Worm (Caenorhabditis elegans) whole organism, dauer: ENCODE results near the gene ubc-21.

Experiments
- unc-62 ChIP-seq: sonication (generic microtip); optimal IDR thresholded peaks from 2 replicates; lab custom pipeline; 2017; ENCODE audit warnings: missing biosample characterization, missing genetic modification reagents, missing genetic modification characterization

The ubc-21 gene

ce11 chrX:8860958-8861357 lies 8.5 kb upstream of the ubc-21 start, which contains the start of gene C06E2.9:
Gene C06E2.9, plus strand, starts transcription at chrX:8861258.
- TF ChIP-seq unc-62 (GFP tag; lab: Kevin White, UChicago) = no peak

ce11 chrX:8866563-8866962 lies 2.9 kb upstream of the ubc-21 start, which contains the start of gene ins-9:
Gene ins-9, minus strand, starts transcription at chrX:8866663.
- no peak for TF ChIP-seq unc-62 (GFP tag; lab: Kevin White, UChicago)

DNA sequence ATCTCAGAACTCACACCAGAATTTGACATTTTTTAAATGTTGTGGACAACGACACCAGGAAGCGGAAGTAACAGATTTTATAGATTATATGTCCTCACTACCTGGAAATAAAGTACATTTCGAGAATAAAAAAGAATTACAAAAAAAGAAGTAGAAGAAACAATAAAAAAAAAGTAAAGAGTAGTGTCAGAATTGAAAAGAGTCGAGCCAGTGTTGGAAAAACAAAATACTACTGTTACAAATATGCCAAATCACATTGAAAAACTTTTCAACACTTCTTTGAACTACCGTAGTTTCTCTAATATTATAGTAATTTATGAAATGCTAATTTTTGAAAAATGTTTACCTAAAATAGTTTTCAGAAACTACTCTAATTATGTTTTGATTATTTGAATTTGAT lies 5.3 kb downstream of the ubc-21 start, which contains the start of gene C06E2.1:
Gene C06E2.1 (minus strand): TSS at position 101 of the 400 bp plus-strand sequence.
- no peak for TF ChIP-seq unc-62 (GFP tag; lab: Kevin White, UChicago)

- TF ChIP-seq unc-62 (GFP tag; lab: Kevin White, UChicago) = no peak
Observed at ce11 chrX:8875867-8876266, 6.4 kb downstream of the ubc-21 start.

DNA sequence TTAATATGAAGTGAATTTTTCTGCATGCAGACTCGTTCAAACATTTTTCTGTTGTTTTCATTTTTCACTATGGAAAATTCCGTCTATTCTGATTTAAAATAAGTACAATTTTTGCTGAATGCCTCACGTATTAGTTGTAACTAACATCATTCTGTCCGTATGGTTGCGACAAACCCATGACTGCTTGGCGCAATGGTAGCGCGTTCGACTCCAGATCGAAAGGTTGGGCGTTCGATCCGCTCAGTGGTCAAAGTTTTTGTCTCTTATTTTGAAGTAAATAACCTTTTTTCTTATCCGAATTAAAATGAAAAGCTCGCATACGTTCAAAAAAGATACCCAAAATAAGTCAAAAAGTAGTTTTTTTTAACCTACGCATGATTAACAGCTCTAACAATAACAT lies 7.7 kb downstream of the ubc-21 start:
- no peak for TF ChIP-seq unc-62 (GFP tag; lab: Kevin White, UChicago)

DNA sequence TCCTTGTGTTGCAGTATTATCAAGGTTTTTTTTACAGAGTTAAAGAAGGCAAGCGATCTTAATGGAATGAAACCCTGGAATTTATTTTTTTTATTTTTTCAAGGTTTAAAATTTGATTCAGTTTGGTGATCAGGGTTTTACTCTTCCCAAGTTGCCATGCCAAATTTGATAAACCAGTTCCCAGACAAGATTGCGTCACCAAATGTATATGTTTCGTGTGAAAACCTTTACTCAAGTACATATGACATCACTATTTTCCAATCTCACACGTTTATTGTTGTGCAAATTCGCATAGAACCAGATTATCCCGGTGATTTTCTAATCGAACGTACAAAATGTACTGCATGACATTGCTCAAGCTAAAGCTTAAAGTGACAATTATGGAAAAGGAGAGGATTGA lies 9.3 kb downstream of the ubc-21 start:
- no peak for TF ChIP-seq unc-62 (GFP tag; lab: Kevin White, UChicago)

DNA sequence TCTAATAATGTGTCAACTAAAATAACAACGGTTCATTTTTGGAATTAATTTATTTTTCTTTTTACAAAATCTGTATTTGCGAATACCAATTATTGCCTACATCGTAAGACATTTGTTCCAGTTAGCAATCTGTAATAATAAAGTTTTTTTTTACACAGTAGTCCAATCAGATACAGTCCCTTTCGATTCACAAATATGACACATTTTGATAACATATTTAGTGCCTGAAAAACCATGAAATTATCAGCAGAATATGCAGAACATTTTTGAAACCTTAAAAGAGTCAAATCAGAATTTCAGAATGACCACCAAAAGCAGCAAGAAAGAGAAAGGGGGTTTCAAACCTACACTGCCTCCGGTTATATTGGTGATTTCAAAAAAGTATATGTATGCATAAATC lies 9.9 kb downstream of the ubc-21 start, which contains the start of gene C06E2.2:
Gene C06E2.2 (plus strand): TSS at position 301 of the 400 bp plus-strand sequence.
- no peak for TF ChIP-seq unc-62 (GFP tag; lab: Kevin White, UChicago)

- TF ChIP-seq unc-62 (GFP tag; lab: Kevin White, UChicago) = no peak
Observed at ce11 chrX:8882162-8882561, 12.7 kb downstream of the ubc-21 start.

- TF ChIP-seq unc-62 (GFP tag; lab: Kevin White, UChicago) = no peak
Observed at ce11 chrX:8888835-8889234, 19.4 kb downstream of the ubc-21 start.

ce11 chrX:8890251-8890755 lies 20.9 kb downstream of the ubc-21 start:
- no peak for TF ChIP-seq unc-62 (GFP tag; lab: Kevin White, UChicago)

ce11 chrX:8891393-8891953 lies 22.0 kb downstream of the ubc-21 start:
- TF ChIP-seq unc-62 (GFP tag; lab: Kevin White, UChicago) = no peak

- no peak for TF ChIP-seq unc-62 (GFP tag; lab: Kevin White, UChicago)
Observed at ce11 chrX:8892808-8893207, 23.4 kb downstream of the ubc-21 start, which contains the start of gene C13E3.1. Gene C13E3.1, plus strand, starts transcription at chrX:8893108.

ce11 chrX:8902920-8903319 lies 33.5 kb downstream of the ubc-21 start:
- no peak for TF ChIP-seq unc-62 (GFP tag; lab: Kevin White, UChicago)

- no peak for TF ChIP-seq unc-62 (GFP tag; lab: Kevin White, UChicago)
Observed at ce11 chrX:8905089-8905488, 35.7 kb downstream of the ubc-21 start, which contains the start of gene ensh-1. Gene ensh-1, plus strand, starts transcription at chrX:8905389.

DNA sequence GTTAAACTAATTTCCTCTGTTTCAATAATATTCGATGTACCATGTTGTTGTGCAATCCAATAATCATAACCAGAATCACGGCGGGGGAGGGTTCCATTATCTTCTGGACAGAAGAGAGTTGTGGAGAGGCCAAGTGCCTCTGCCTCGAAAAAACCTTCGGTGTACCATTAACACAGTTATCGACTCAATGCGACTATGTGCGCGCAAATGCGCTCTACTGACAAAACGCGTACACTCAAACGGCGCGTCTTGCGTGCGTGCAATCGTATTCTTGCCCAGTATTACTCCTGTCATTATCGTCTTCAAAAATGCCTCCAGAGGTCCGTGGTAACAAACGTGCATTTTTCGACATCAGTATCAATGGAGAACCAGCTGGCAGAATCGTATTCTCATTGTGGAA lies 41.7 kb downstream of the ubc-21 start, which contains the start of gene cyn-8:
Gene cyn-8 (plus strand): TSS at position 217 of the 400 bp plus-strand sequence.
- TF ChIP-seq unc-62 (GFP tag; lab: Kevin White, UChicago) = no peak

DNA sequence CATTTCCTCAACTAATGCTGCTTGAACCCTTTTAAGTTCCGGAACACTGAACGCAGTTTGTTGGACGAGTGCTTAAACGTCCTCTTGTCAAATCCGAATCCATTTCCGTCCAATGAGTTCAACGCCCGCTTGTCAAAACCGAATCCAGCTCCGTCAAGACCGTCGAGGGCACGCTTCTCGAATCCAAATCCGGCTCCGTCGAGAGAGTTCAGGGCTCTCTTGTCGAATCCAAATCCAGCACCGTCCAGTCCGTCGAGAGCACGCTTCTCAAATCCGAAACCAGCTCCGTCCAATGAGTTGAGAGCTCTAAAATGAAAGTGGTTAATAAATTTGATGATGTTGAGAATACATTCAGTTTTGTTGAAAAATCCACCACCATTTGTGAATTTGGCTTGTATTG lies 48.3 kb downstream of the ubc-21 start:
- no peak for TF ChIP-seq unc-62 (GFP tag; lab: Kevin White, UChicago)

DNA sequence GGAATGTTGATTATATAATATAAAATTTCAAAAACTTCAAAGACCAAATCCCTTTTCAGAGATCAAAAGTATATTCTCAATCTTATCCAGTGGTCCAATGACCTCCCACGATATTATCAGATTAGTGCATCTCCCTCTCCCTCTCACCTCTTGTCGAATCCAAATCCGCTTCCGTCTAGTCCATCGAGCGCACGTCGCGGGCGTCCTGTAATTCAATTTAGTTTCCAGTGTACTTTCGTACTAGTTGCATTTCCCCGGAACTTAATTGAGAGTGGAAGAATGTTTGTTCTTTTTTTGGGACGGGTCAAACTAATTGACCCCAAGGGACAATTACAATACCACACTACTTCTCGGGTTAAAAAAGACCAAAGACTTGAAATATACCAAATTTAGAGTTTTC lies 49.4 kb downstream of the ubc-21 start:
- TF ChIP-seq unc-62 (GFP tag; lab: Kevin White, UChicago) = no peak
